Fruit fly (Drosophila melanogaster): ENCODE data around the gene hwt.
A peak's percentile ranks its signal among the peaks of the same experiment; 100 is the strongest.

Gene hwt

DNA sequence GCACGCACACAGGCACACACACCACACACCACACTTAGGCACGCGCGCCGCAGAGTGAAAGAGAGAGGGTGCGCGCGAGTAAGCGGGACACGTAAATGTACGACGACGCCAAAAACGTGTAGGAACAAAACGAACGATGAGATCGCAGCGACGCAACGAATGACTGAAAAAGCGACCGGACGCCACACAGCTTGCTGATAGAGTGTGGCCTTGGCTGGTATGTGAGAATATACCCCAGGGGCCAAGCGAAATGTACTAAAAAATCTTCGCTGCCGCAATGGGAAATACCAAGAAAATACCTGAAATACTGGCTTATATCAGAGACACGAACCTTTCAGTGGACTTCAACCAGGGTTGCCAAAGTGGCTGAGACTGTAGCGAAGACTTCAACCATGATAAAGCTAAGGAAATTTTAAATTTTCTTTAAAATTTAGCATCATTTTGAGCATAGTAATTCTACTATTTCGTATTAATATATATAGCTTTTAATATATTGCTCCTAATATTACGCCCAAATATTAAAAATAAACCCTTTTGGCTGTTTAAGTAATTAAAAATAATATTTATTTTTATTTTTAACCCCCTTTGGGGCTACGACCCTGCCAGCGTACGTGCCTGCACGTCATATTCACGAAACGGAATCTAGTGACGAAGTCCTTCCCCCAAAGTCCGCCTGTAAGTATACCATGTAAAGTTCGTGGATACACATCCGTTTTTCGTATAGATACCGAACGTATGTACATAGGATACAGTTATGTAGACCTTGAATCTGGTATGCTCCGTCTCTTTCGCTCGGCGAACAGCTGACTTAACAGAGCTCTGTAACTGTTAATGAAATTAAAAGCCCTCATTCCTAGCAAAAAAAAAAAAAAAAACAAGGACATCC, 15.0 kb upstream of the hwt start, which contains the start of gene Pits (continued):
- no peak for TF ChIP-seq mam (GFP tag; optimal IDR thresholded peaks at IDR 0.05)
- TF ChIP-seq br (optimal IDR thresholded peaks at IDR 0.05), result no peak
- peak; percentile 89 for TF ChIP-seq cwo (GFP tag; optimal IDR thresholded peaks at IDR 0.05)
- TF ChIP-seq lab (GFP tag; optimal IDR thresholded peaks at IDR 0.05), result peak; percentile 59
- TF ChIP-seq chif (GFP tag; optimal IDR thresholded peaks at IDR 0.05), result no peak
- no peak for TF ChIP-seq pan (optimal IDR thresholded peaks at IDR 0.05)
- TF ChIP-seq pan (GFP tag; optimal IDR thresholded peaks at IDR 0.05 in 1 of 2, IDR thresholded peaks at IDR 0.05 in 1 of 2), result peak in 1 of 2 experiments; percentile 8
- TF ChIP-seq CG16863 (GFP tag; optimal IDR thresholded peaks at IDR 0.05), result no peak
- peak; percentile 16 for TF ChIP-seq CG12104 (GFP tag; optimal IDR thresholded peaks at IDR 0.05)
- peak in 1 of 2 experiments; percentile 53 for TF ChIP-seq insv (GFP tag; optimal IDR thresholded peaks at IDR 0.05)
- peak; percentile 14 for TF ChIP-seq D19B (GFP tag; optimal IDR thresholded peaks at IDR 0.05)
- TF ChIP-seq CG12299 (tag; optimal IDR thresholded peaks at IDR 0.05), result peak; percentile 59
- no peak for TF ChIP-seq Fer2 (tag; optimal IDR thresholded peaks at IDR 0.05)
- TF ChIP-seq scrt (GFP tag; optimal IDR thresholded peaks at IDR 0.05), result peak; percentile 42
- peak; percentile 7 for TF ChIP-seq btn (GFP tag; optimal IDR thresholded peaks at IDR 0.05)
- TF ChIP-seq CG12769 (tag; optimal IDR thresholded peaks at IDR 0.05), result peak; percentile 89
- no peak for TF ChIP-seq CG10366 (GFP tag; IDR thresholded peaks at IDR 0.05)
- peak; percentile 57; the same call in 1 of the 2 replicates for TF ChIP-seq CG4404 (GFP tag; IDR thresholded peaks at IDR 0.05)
- TF ChIP-seq pum (GFP tag; optimal IDR thresholded peaks at IDR 0.05), result no peak
- TF ChIP-seq CG8281 (tag; optimal IDR thresholded peaks at IDR 0.05), result no peak
- TF ChIP-seq sqz (GFP tag; optimal IDR thresholded peaks at IDR 0.05), result no peak
- peak; percentile 31 for TF ChIP-seq CG4617 (GFP tag; optimal IDR thresholded peaks at IDR 0.05; ENCODE audit: borderline replicate concordance)
- peak; percentile 32; the same call in 1 of the 2 replicates for TF ChIP-seq CG14667 (GFP tag; IDR thresholded peaks at IDR 0.05)
- peak; percentile 79 for TF ChIP-seq CG15514 (GFP tag; optimal IDR thresholded peaks at IDR 0.05)
- TF ChIP-seq disco-r (GFP tag; optimal IDR thresholded peaks at IDR 0.05), result no peak
- no peak for TF ChIP-seq ro (GFP tag; IDR thresholded peaks at IDR 0.05)
- peak; percentile 68 for TF ChIP-seq CG14710 (tag; optimal IDR thresholded peaks at IDR 0.05)
- TF ChIP-seq prd (optimal IDR thresholded peaks at IDR 0.05), result no peak
- TF ChIP-seq prd (GFP tag; IDR thresholded peaks at IDR 0.05), result peak; percentile 59
- TF ChIP-seq Sox100B (GFP tag; optimal IDR thresholded peaks at IDR 0.05), result peak; percentile 33
- no peak for TF ChIP-seq Asciz (GFP tag; optimal IDR thresholded peaks at IDR 0.05)
- TF ChIP-seq run (tag; optimal IDR thresholded peaks at IDR 0.05), result peak; percentile 19
- peak; percentile 78; the same call in 2 of the 3 replicates for TF ChIP-seq sr (GFP tag; IDR thresholded peaks at IDR 0.05)
- peak; percentile 1 for TF ChIP-seq CG1647 (GFP tag; optimal IDR thresholded peaks at IDR 0.05)
- peak; percentile 32; the same call in 1 of the 2 replicates for TF ChIP-seq Awh (GFP tag; IDR thresholded peaks at IDR 0.05)
- TF ChIP-seq CG16813 (GFP tag; IDR thresholded peaks at IDR 0.05; ENCODE audit: partially characterized antibody), result peak; percentile 34; the same call in 1 of the 3 replicates
- no peak for TF ChIP-seq H2.0 (GFP tag; IDR thresholded peaks at IDR 0.05)
- peak in 1 of 2 experiments; percentile 34 for TF ChIP-seq bsh (GFP tag; optimal IDR thresholded peaks at IDR 0.05)
- peak; percentile 24 for TF ChIP-seq tio (GFP tag; optimal IDR thresholded peaks at IDR 0.05)
- TF ChIP-seq row (GFP tag; IDR thresholded peaks at IDR 0.05), result peak; percentile 67
- peak; percentile 61 for TF ChIP-seq ERR (GFP tag; optimal IDR thresholded peaks at IDR 0.05)
- peak; percentile 61 for TF ChIP-seq CG11504 (tag; optimal IDR thresholded peaks at IDR 0.05)
- peak; percentile 11; the same call in 1 of the 2 replicates for TF ChIP-seq Oaz (GFP tag; IDR thresholded peaks at IDR 0.05)
- peak; percentile 51 for TF ChIP-seq Rfx (GFP tag; IDR thresholded peaks at IDR 0.05)
- peak; percentile 22 for TF ChIP-seq CG6254 (GFP tag; optimal IDR thresholded peaks at IDR 0.05)
- peak; percentile 30 for TF ChIP-seq YL-1 (GFP tag; optimal IDR thresholded peaks at IDR 0.05)
- TF ChIP-seq CG17802 (tag; optimal IDR thresholded peaks at IDR 0.05), result no peak
- TF ChIP-seq HHEX (GFP tag; optimal IDR thresholded peaks at IDR 0.05), result peak; percentile 56
- no peak for TF ChIP-seq ttk (GFP tag; IDR thresholded peaks at IDR 0.05)
